Worm (Caenorhabditis elegans) whole organism, early embryonic: ENCODE results near the gene arl-3.

Experiments used
- ama-1 ChIP-seq: fragments of 150-350 bp; optimal IDR thresholded peaks from 2 replicates; lab custom pipeline; 2014
- ceh-13 ChIP-seq: fragments of 200-800 bp; sonication (Bioruptor generic); optimal IDR thresholded peaks from 2 replicates; lab custom pipeline; 2018; ENCODE audit warnings: mild to moderate bottlenecking, missing genetic modification characterization, missing compliant biosample characterization
- hnd-1 ChIP-seq: sonication (generic microtip); optimal IDR thresholded peaks from 2 replicates; lab custom pipeline; 2016; ENCODE audit warnings: missing genetic modification characterization, missing compliant biosample characterization
- tbx-11 ChIP-seq: fragments of 200-800 bp; sonication (Bioruptor generic); IDR thresholded peaks from 2 replicates; pipeline ENCODE4 v1.3.6; 2022; ENCODE audit warnings: missing genetic modification characterization, missing compliant biosample characterization

DNA sequence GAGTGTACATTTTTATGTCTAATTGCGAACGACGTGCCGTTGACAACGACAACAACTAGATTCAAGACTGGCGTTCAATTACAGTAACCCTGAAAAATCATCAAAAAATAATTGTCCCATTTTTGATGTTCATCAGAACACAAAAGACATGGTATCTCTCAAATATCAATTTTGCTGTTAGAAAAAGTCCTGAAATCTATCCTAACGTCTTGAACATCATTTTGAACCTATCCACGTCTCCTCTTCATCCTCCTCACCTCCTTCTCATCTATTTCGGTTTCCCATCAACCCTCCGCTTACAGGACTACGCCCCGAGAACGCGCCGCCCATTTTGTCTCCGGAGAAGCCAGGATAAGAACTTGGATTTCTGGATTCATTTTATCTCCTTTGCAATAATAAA lies 9.5 kb downstream of the arl-3 start, which contains the start of gene mltn-9:
- TF ChIP-seq ama-1 (lab: Kevin White, UChicago): no peak
- no peak for TF ChIP-seq hnd-1 (tag; lab: Kevin White, UChicago)
- TF ChIP-seq ceh-13 (GFP tag; lab: Kevin White, UChicago): no peak
- no peak for TF ChIP-seq tbx-11 (GFP tag; lab: Robert Waterston, UW)
